Worm (Caenorhabditis elegans): ENCODE data around the gene mrps-18.C.

- TF ChIP-seq ceh-36 (tag; optimal IDR thresholded peaks at IDR 0.05) (no peak), hmg-4 (GFP tag; optimal IDR thresholded peaks at IDR 0.05) (no peak), hmbx-1 (tag; optimal IDR thresholded peaks at IDR 0.05) (no peak), pes-1 (GFP tag; IDR thresholded peaks at IDR 0.05) (no peak), tbx-11 (GFP tag; IDR thresholded peaks at IDR 0.05) (no peak), ama-1 (optimal IDR thresholded peaks at IDR 0.05) (no peak), sea-1 (GFP tag; conservative IDR thresholded peaks at IDR 0.05) (no peak), B0310.2 (tag; optimal IDR thresholded peaks at IDR 0.05) (no peak), flt-1 (GFP tag; IDR thresholded peaks at IDR 0.05) (no peak)
These were observed 9.2 kb upstream of the mrps-18.C start for ce11 chrII:6726814-6727213.

All from whole organism, early embryonic.